Worm (Caenorhabditis elegans) whole organism, young adult: ENCODE data around the gene sftb-2.

Experiments
- C06A6.2 ChIP-seq: fragments of 200-800 bp; sonication (Bioruptor generic); conservative IDR thresholded peaks from 2 replicates; pipeline ENCODE4 v1.3.6; 2022; ENCODE audit warnings: missing genetic modification characterization, missing compliant biosample characterization
- Y53G8AR.9 ChIP-seq: fragments of 200-800 bp; sonication (Bioruptor generic); conservative IDR thresholded peaks from 2 replicates; pipeline ENCODE4 v1.3.6; 2022; ENCODE audit warnings: missing genetic modification reagents, missing genetic modification characterization, missing compliant biosample characterization
- Y56A3A.18 ChIP-seq: fragments of 200-800 bp; sonication (Bioruptor generic); IDR thresholded peaks from 2 replicates; pipeline ENCODE4 v1.3.6; 2022; ENCODE audit warnings: missing genetic modification reagents, missing genetic modification characterization, missing compliant biosample characterization
- Y95B8A.8 ChIP-seq: fragments of 200-800 bp; sonication (Bioruptor generic); IDR thresholded peaks from 2 replicates; pipeline ENCODE4 v1.3.6; 2022; ENCODE audit warnings: missing genetic modification reagents, missing genetic modification characterization, missing compliant biosample characterization
- akir-1 ChIP-seq: fragments of 200-800 bp; sonication (Bioruptor generic); optimal IDR thresholded peaks from 2 replicates; lab custom pipeline; 2018; ENCODE audit warnings: mild to moderate bottlenecking, missing genetic modification characterization, moderate library complexity, missing compliant biosample characterization
- aptf-2 ChIP-seq: fragments of 200-800 bp; sonication (Bioruptor generic); conservative IDR thresholded peaks from 2 replicates; pipeline ENCODE4 v1.3.6; 2022; ENCODE audit warnings: missing genetic modification reagents, missing genetic modification characterization, missing compliant biosample characterization
- aptf-3 ChIP-seq: fragments of 200-800 bp; sonication (Bioruptor generic); IDR thresholded peaks from 2 replicates; pipeline ENCODE4 v1.3.6; 2022; ENCODE audit warnings: missing genetic modification characterization, missing compliant biosample characterization
- atf-7 ChIP-seq: sonication (generic microtip); optimal IDR thresholded peaks from 2 replicates; lab custom pipeline; 2017; ENCODE audit warnings: mild to moderate bottlenecking, missing genetic modification characterization, missing compliant biosample characterization
- athp-1 ChIP-seq: sonication (generic microtip); optimal IDR thresholded peaks from 2 replicates; lab custom pipeline; 2017; ENCODE audit warnings: mild to moderate bottlenecking, missing genetic modification characterization, missing compliant biosample characterization
- attf-3 ChIP-seq: fragments of 200-800 bp; sonication (Bioruptor generic); conservative IDR thresholded peaks from 2 replicates; pipeline ENCODE4 v1.3.6; 2022; ENCODE audit warnings: missing genetic modification reagents, missing genetic modification characterization, missing compliant biosample characterization
- attf-6 ChIP-seq: fragments of 200-800 bp; sonication (Bioruptor generic); IDR thresholded peaks from 2 replicates; pipeline ENCODE4 v1.3.6; 2022; ENCODE audit warnings: missing genetic modification reagents, missing genetic modification characterization, missing compliant biosample characterization
- ccch-3 ChIP-seq: fragments of 200-800 bp; sonication (Bioruptor generic); optimal IDR thresholded peaks from 2 replicates; lab custom pipeline; 2018; ENCODE audit warnings: mild to moderate bottlenecking, missing genetic modification characterization, missing compliant biosample characterization
- cebp-2 ChIP-seq: fragments of 200-800 bp; sonication (Bioruptor generic); IDR thresholded peaks from 2 replicates; pipeline ENCODE4 v1.3.6; 2022; ENCODE audit warnings: missing genetic modification characterization, missing compliant biosample characterization
- ceh-100 ChIP-seq: fragments of 200-800 bp; sonication (Bioruptor generic); IDR thresholded peaks from 2 replicates; pipeline ENCODE4 v1.3.6; 2022; ENCODE audit warnings: missing genetic modification reagents, missing genetic modification characterization, missing compliant biosample characterization
- chd-7 ChIP-seq: sonication (generic microtip); optimal IDR thresholded peaks from 2 replicates; lab custom pipeline; 2016; ENCODE audit warnings: mild to moderate bottlenecking, missing genetic modification characterization, moderate library complexity, missing compliant biosample characterization
- dpff-1 ChIP-seq: sonication (generic microtip); optimal IDR thresholded peaks from 2 replicates; lab custom pipeline; 2017; ENCODE audit warnings: mild to moderate bottlenecking, missing genetic modification characterization, missing compliant biosample characterization
- ets-4 ChIP-seq: fragments of 200-800 bp; sonication (Bioruptor generic); optimal IDR thresholded peaks from 2 replicates; lab custom pipeline; 2018; ENCODE audit warnings: mild to moderate bottlenecking, missing genetic modification characterization, missing compliant biosample characterization
- gei-17 ChIP-seq: fragments of 200-800 bp; sonication (Bioruptor generic); optimal IDR thresholded peaks from 2 replicates; lab custom pipeline; 2018; ENCODE audit warnings: mild to moderate bottlenecking, missing genetic modification characterization, missing compliant biosample characterization
- him-1 ChIP-seq: sonication (generic microtip); optimal IDR thresholded peaks from 2 replicates; lab custom pipeline; 2016; ENCODE audit warnings: missing genotype, missing genetic modification reagents, missing genetic modification characterization, missing compliant biosample characterization
- hlh-12 ChIP-seq: sonication (generic microtip); optimal IDR thresholded peaks from 2 replicates; lab custom pipeline; 2016; ENCODE audit warnings: missing genetic modification characterization, missing compliant biosample characterization
- hrde-1 ChIP-seq: sonication (generic microtip); optimal IDR thresholded peaks from 2 replicates; lab custom pipeline; 2016; ENCODE audit warnings: missing genetic modification characterization, mild to moderate bottlenecking, missing compliant biosample characterization, moderate library complexity, missing genotype, missing genetic modification reagents, borderline replicate concordance
- hsf-1 ChIP-seq: fragments of 200-800 bp; sonication (Bioruptor generic); IDR thresholded peaks from 2 replicates; pipeline ENCODE4 v1.3.6; 2022; ENCODE audit warnings: missing genetic modification reagents, missing genetic modification characterization, missing compliant biosample characterization
- let-526 ChIP-seq: fragments of 200-800 bp; sonication (Bioruptor generic); IDR thresholded peaks from 2 replicates; pipeline ENCODE4 v1.3.6; 2022; ENCODE audit warnings: missing genetic modification reagents, missing genetic modification characterization, missing compliant biosample characterization
- let-607 ChIP-seq, 2 experiments: fragments of 200-800 bp in 1 of 2; sonication (Bioruptor generic) in 1 of 2; sonication (generic microtip) in 1 of 2; optimal IDR thresholded peaks; 2 replicates each; lab custom pipeline; 2016 to 2018; ENCODE audit warnings: mild to moderate bottlenecking in 2 of 2, missing compliant biosample characterization in 2 of 2, missing genetic modification characterization in 2 of 2, moderate library complexity in 2 of 2, missing genotype in 1 of 2
- lin-26 ChIP-seq: fragments of 200-800 bp; sonication (Bioruptor generic); IDR thresholded peaks from 2 replicates; pipeline ENCODE4 v1.3.6; 2022; ENCODE audit warnings: missing genetic modification reagents, missing genetic modification characterization, missing compliant biosample characterization
- lin-54 ChIP-seq: fragments of 200-800 bp; sonication (Bioruptor generic); optimal IDR thresholded peaks from 2 replicates; lab custom pipeline; 2018; ENCODE audit warnings: mild to moderate bottlenecking, missing genetic modification characterization, missing compliant biosample characterization
- lsl-1 ChIP-seq: fragments of 200-800 bp; sonication (Bioruptor generic); optimal IDR thresholded peaks from 2 replicates; lab custom pipeline; 2018; ENCODE audit warnings: mild to moderate bottlenecking, missing genetic modification characterization, moderate library complexity, missing compliant biosample characterization
- lsy-27 ChIP-seq: sonication (generic microtip); optimal IDR thresholded peaks from 2 replicates; lab custom pipeline; 2017; ENCODE audit warnings: missing genetic modification characterization, mild to moderate bottlenecking, missing compliant biosample characterization, antibody characterized with exemption, missing genotype, borderline replicate concordance; ENCODE audit not compliant: insufficient read depth
- nhr-90 ChIP-seq: sonication (generic microtip); optimal IDR thresholded peaks from 2 replicates; lab custom pipeline; 2016; ENCODE audit warnings: missing genotype, mild to moderate bottlenecking, missing genetic modification characterization, missing compliant biosample characterization
- pha-4 ChIP-seq: fragments of 150-350 bp; sonication (generic microtip); optimal IDR thresholded peaks from 2 replicates; lab custom pipeline; 2014; ENCODE audit warnings: missing biosample characterization, missing genetic modification reagents, missing genetic modification characterization
- rec-8 ChIP-seq, 2 experiments: sonication (generic microtip); optimal IDR thresholded peaks; 2 replicates each; lab custom pipeline; 2016; ENCODE audit warnings: mild to moderate bottlenecking in 2 of 2, missing genetic modification characterization in 2 of 2, missing genetic modification reagents in 2 of 2, missing genotype in 2 of 2, missing biosample characterization in 1 of 2, missing compliant biosample characterization in 1 of 2, moderate library complexity in 1 of 2
- repo-1 ChIP-seq: sonication (generic microtip); optimal IDR thresholded peaks from 2 replicates; lab custom pipeline; 2017; ENCODE audit warnings: mild to moderate bottlenecking, missing genetic modification characterization, missing compliant biosample characterization
- snpc-3.4 ChIP-seq: sonication (generic microtip); optimal IDR thresholded peaks from 2 replicates; lab custom pipeline; 2017; ENCODE audit warnings: missing genetic modification characterization, mild to moderate bottlenecking, missing compliant biosample characterization, antibody characterized with exemption, moderate library complexity, missing genotype, missing genetic modification reagents
- tbp1 ChIP-seq: fragments of 200-800 bp; sonication (Bioruptor generic); optimal IDR thresholded peaks from 2 replicates; lab custom pipeline; 2018; ENCODE audit warnings: mild to moderate bottlenecking, missing genetic modification characterization, missing compliant biosample characterization
- tlf-1 ChIP-seq: fragments of 200-800 bp; sonication (Bioruptor generic); optimal IDR thresholded peaks from 2 replicates; lab custom pipeline; 2018; ENCODE audit warnings: mild to moderate bottlenecking, missing genetic modification characterization, missing compliant biosample characterization
- unc-130 ChIP-seq: sonication (generic microtip); optimal IDR thresholded peaks from 2 replicates; lab custom pipeline; 2016; ENCODE audit warnings: missing genetic modification reagents, missing genetic modification characterization, missing compliant biosample characterization
- unc-62 ChIP-seq: fragments of 150-350 bp; optimal IDR thresholded peaks from 2 replicates; lab custom pipeline; 2014; ENCODE audit warnings: missing biosample characterization, missing genetic modification reagents, missing genetic modification characterization
- ztf-26 ChIP-seq: sonication (generic microtip); optimal IDR thresholded peaks from 2 replicates; lab custom pipeline; 2017; ENCODE audit warnings: missing genetic modification characterization, missing compliant biosample characterization

The sftb-2 gene

DNA sequence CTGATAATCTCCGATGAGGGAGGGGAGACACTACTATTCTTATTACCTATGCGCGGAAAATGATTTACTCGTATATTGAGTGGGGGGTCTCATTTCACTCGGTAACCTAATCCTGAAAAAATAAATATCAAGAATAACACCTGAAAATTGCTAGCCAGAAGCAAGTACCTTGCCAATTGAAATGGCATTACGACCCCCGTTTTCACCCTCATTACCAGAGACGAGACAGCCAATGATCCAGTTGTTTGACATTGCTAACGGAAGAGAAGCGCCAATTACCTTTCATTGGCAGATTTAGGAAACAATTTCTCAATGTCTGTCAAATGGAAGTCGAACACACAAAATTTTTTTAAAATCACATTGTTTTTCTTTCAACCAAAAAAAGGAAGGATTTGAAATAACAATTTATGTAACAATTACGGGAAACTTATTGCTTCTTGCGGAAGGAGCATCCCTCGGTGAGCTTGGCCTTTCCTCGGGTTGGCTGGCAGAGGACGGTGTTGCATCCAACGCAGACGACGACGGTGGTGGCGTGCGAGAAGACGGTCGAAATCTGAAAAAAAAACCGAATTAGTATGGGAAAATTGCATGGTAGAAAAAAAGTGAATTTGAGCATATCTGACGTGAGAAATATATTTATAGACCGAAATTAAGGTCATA lies 24.9 kb upstream of the sftb-2 start (continued):
- TF ChIP-seq let-607 (tag; optimal IDR thresholded peaks at IDR 0.05; lab: Kevin White, UChicago), result peak in 1 of 2 experiments; percentile 1
- peak; percentile 19 for TF ChIP-seq snpc-3.4 (tag; lab: Kevin White, UChicago)
- TF ChIP-seq athp-1, result peak; percentile 32
- TF ChIP-seq hsf-1, result peak; percentile 80
- TF ChIP-seq let-526 (GFP tag; lab: Robert Waterston, UW), result no peak
- TF ChIP-seq him-1 (tag; lab: Kevin White, UChicago), result no peak
- TF ChIP-seq unc-130 (GFP tag; lab: Kevin White, UChicago), result peak; percentile 28
- peak; percentile 41 for TF ChIP-seq tbp1
- no peak for TF ChIP-seq pha-4 (tag; lab: Kevin White, UChicago)
- peak; percentile 1 for TF ChIP-seq repo-1 (tag; lab: Kevin White, UChicago)
- TF ChIP-seq attf-3 (GFP tag; lab: Robert Waterston, UW), result 0 out of 2 replicates have a peak, but pooled peaks have one; percentile 22
- TF ChIP-seq attf-6 (GFP tag; lab: Robert Waterston, UW), result peak; percentile 78; the same call in 1 of the 2 replicates
- no peak for TF ChIP-seq atf-7 (tag; lab: Kevin White, UChicago)
- TF ChIP-seq hlh-12 (tag; lab: Kevin White, UChicago), result no peak
- TF ChIP-seq lin-54 (GFP tag; lab: Kevin White, UChicago), result peak; percentile 76
- 0 out of 2 replicates have a peak, but pooled peaks have one; percentile 60 for TF ChIP-seq cebp-2
- TF ChIP-seq ceh-100, result peak; percentile 46
- no peak for TF ChIP-seq ccch-3 (GFP tag; lab: Kevin White, UChicago)
- TF ChIP-seq lsy-27, result no peak
- TF ChIP-seq lsl-1 (GFP tag; lab: Kevin White, UChicago), result no peak
- TF ChIP-seq unc-62 (GFP tag; lab: Kevin White, UChicago), result no peak
- no peak for TF ChIP-seq nhr-90
- TF ChIP-seq C06A6.2 (GFP tag; lab: Robert Waterston, UW), result no peak
- TF ChIP-seq Y53G8AR.9 (GFP tag; lab: Robert Waterston, UW), result peak; percentile 81
- TF ChIP-seq hrde-1, result peak; percentile 36
- 0 out of 2 replicates have a peak, but pooled peaks have one; percentile 60 for TF ChIP-seq aptf-3 (GFP tag; lab: Robert Waterston, UW)
- TF ChIP-seq Y95B8A.8 (GFP tag; lab: Robert Waterston, UW), result no peak
- no peak for TF ChIP-seq ets-4 (GFP tag; lab: Kevin White, UChicago)

DNA sequence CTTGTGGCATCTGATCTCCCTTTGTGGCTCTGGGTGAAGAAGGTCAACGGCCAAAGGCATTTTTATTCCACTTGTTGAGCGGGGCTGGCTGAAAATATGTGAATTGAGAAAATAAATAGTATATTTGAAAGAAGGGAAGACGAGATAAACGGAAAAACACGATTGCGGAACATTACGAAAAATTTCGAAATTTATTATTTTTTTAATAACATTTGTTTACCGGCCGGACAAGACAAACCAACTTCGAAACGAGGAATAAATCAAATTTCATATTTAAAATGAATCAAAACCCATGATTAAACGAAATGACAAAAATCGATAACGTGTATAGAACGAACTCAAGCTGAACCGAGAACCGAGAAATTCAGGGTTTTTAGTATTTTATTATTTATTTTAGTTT lies 24.1 kb upstream of the sftb-2 start, which contains the start of gene rps-27:
rps-27 (minus strand) TSS at position 101 of the 400 bp plus-strand sequence.
- TF ChIP-seq ztf-26 (tag; lab: Kevin White, UChicago), result no peak
- TF ChIP-seq chd-7 (tag; lab: Kevin White, UChicago), result no peak
- no peak for TF ChIP-seq snpc-3.4 (tag; lab: Kevin White, UChicago)
- no peak for TF ChIP-seq Y56A3A.18
- no peak for TF ChIP-seq tlf-1 (GFP tag; lab: Kevin White, UChicago)
- TF ChIP-seq dpff-1 (tag; lab: Kevin White, UChicago), result no peak
- no peak for TF ChIP-seq lin-54 (GFP tag; lab: Kevin White, UChicago)
- no peak for TF ChIP-seq akir-1 (GFP tag; lab: Kevin White, UChicago)
- no peak for TF ChIP-seq aptf-2 (GFP tag; lab: Robert Waterston, UW)
- TF ChIP-seq gei-17 (GFP tag; lab: Kevin White, UChicago), result no peak
- TF ChIP-seq rec-8 (tag; optimal IDR thresholded peaks at IDR 0.05; lab: Kevin White, UChicago), result no peak
- TF ChIP-seq lin-26 (GFP tag; lab: Robert Waterston, UW), result no peak
